Fruit fly (Drosophila melanogaster) whole organism, adult: ENCODE data around the gene CG11686.

Source experiments
- CG11617 ChIP-seq: fragments of 200-800 bp; sonication (Bioruptor generic); optimal IDR thresholded peaks from 2 replicates; lab custom pipeline; 2017; ENCODE audit warnings: mild to moderate bottlenecking, missing biosample characterization, missing genetic modification reagents, missing genetic modification characterization
- CG1620 ChIP-seq: fragments of 200-800 bp; sonication (Bioruptor generic); optimal IDR thresholded peaks from 2 replicates; lab custom pipeline; 2016; ENCODE audit warnings: missing biosample characterization, missing genetic modification characterization
- CG33017 ChIP-seq: fragments of 200-800 bp; sonication (Bioruptor generic); optimal IDR thresholded peaks from 2 replicates; lab custom pipeline; 2018; ENCODE audit warnings: missing biosample characterization, mild to moderate bottlenecking, missing genetic modification characterization, moderate library complexity
- CG7045 ChIP-seq: fragments of 200-800 bp; sonication (Bioruptor generic); optimal IDR thresholded peaks from 2 replicates; lab custom pipeline; 2017; ENCODE audit warnings: missing biosample characterization, mild to moderate bottlenecking, missing genetic modification characterization
- Crg-1 ChIP-seq: fragments of 200-800 bp; sonication (Bioruptor generic); optimal IDR thresholded peaks from 2 replicates; lab custom pipeline; 2016; ENCODE audit warnings: missing biosample characterization, missing genetic modification characterization
- Hr96 ChIP-seq: fragments of 200-800 bp; sonication (Bioruptor generic); optimal IDR thresholded peaks from 2 replicates; lab custom pipeline; 2016; ENCODE audit warnings: missing biosample characterization, missing genetic modification characterization
- cic ChIP-seq: fragments of 200-800 bp; sonication (Bioruptor generic); optimal IDR thresholded peaks from 2 replicates; lab custom pipeline; 2017; ENCODE audit warnings: missing biosample characterization, mild to moderate bottlenecking, missing genetic modification characterization, moderate library complexity
- kay ChIP-seq: fragments of 200-800 bp; sonication (Bioruptor generic); peaks from one replicate; lab custom pipeline; 2016; ENCODE audit warnings: missing biosample characterization, missing genetic modification characterization, borderline replicate concordance
- ovo ChIP-seq: fragments of 200-800 bp; sonication (Bioruptor generic); optimal IDR thresholded peaks from 2 replicates; lab custom pipeline; 2016; ENCODE audit warnings: missing biosample characterization, missing genetic modification characterization
- toe ChIP-seq: fragments of 200-800 bp; sonication (Bioruptor generic); optimal IDR thresholded peaks from 2 replicates; lab custom pipeline; 2016; ENCODE audit warnings: missing biosample characterization, missing genetic modification characterization

DNA sequence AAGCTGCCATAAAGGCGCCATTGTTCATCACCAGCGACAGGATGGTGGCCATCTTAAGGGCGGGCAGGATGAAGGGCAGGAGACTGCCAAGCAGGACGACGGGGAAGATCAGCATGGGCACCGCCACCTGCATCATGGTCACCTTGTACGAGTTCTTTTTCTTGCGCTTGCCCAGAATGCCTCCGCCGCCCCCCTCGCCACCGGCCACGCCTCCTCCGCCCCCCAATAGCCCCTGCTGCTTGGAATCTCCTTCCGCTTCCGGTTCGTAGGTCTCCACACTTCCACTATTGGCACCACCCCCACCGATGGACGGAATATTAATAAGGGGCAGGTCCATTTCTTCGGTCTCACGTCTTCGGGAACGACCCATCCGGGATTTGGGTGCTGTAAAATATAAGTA, 25.0 kb downstream of the CG11686 start:
- TF ChIP-seq ovo (GFP tag; lab: Kevin White, UChicago) (no peak), CG11617 (no peak), Hr96 (GFP tag; lab: Kevin White, UChicago) (no peak), CG7045 (GFP tag; lab: Kevin White, UChicago) (no peak), cic (GFP tag; lab: Kevin White, UChicago) (no peak), Crg-1 (no peak), CG1620 (no peak), kay (GFP tag; lab: Kevin White, UChicago) (no peak), toe (GFP tag; lab: Kevin White, UChicago) (no peak), CG33017 (tag; lab: Kevin White, UChicago) (no peak)
